Worm (Caenorhabditis elegans) whole organism, L1 larva: Measurements from ENCODE around the gene C08E3.15.

Source experiments
- C04F5.9 ChIP-seq: sonication (generic microtip); optimal IDR thresholded peaks from 2 replicates; lab custom pipeline; 2016; ENCODE audit warnings: missing genetic modification characterization, missing compliant biosample characterization
- Y116A8C.19 ChIP-seq: sonication (generic microtip); optimal IDR thresholded peaks from 2 replicates; lab custom pipeline; 2016; ENCODE audit warnings: missing compliant biosample characterization, missing genetic modification characterization, borderline replicate concordance
- aha-1 ChIP-seq: fragments of 150-350 bp; optimal IDR thresholded peaks from 2 replicates; lab custom pipeline; 2014; ENCODE audit warnings: missing biosample characterization, missing genetic modification characterization
- aly-2 ChIP-seq: fragments of 150-350 bp; optimal IDR thresholded peaks from 2 replicates; lab custom pipeline; 2014; ENCODE audit warnings: missing biosample characterization, missing genetic modification characterization
- ama-1 ChIP-seq: fragments of 150-350 bp; optimal IDR thresholded peaks from 2 replicates; lab custom pipeline; 2014
- ceh-63 ChIP-seq: fragments of 200-800 bp; sonication (Bioruptor generic); optimal IDR thresholded peaks from 2 replicates; lab custom pipeline; 2018; ENCODE audit warnings: mild to moderate bottlenecking, missing genetic modification characterization, missing compliant biosample characterization
- ceh-88 ChIP-seq: fragments of 200-800 bp; sonication (Bioruptor generic); IDR thresholded peaks from 2 replicates; pipeline ENCODE4 v1.3.6; 2022; ENCODE audit warnings: missing genetic modification characterization, missing compliant biosample characterization
- ces-1 ChIP-seq: fragments of 150-350 bp; optimal IDR thresholded peaks from 2 replicates; lab custom pipeline; 2014; ENCODE audit warnings: missing biosample characterization, missing genetic modification reagents, missing genetic modification characterization
- efl-1 ChIP-seq, 4 experiments: fragments of 150-350 bp; optimal IDR thresholded peaks in 3 of 4; peaks in 1 of 4; 1 replicate in 1 of 4; 2 replicates in 3 of 4; lab custom pipeline; 2014; ENCODE audit warnings: missing biosample characterization in 2 of 4, missing genetic modification characterization in 2 of 4, missing genetic modification reagents in 2 of 4
- egl-27 ChIP-seq, 2 experiments: fragments of 150-350 bp in 1 of 2; sonication (generic microtip); optimal IDR thresholded peaks; 3 replicates each; lab custom pipeline; 2017 to 2018; ENCODE audit warnings: missing biosample characterization in 2 of 2, missing genetic modification characterization in 2 of 2, missing genetic modification reagents in 2 of 2
- elt-2 ChIP-seq: sonication (generic microtip); optimal IDR thresholded peaks from 2 replicates; lab custom pipeline; 2016; ENCODE audit warnings: missing genetic modification characterization, mild to moderate bottlenecking, inconsistent platforms, missing compliant biosample characterization, missing genetic modification reagents
- ets-5 ChIP-seq: fragments of 200-800 bp; sonication (Bioruptor generic); IDR thresholded peaks from 2 replicates; pipeline ENCODE4 v1.3.6; 2022; ENCODE audit warnings: missing genetic modification characterization, missing compliant biosample characterization
- fos-1 ChIP-seq: fragments of 150-350 bp; optimal IDR thresholded peaks from 2 replicates; lab custom pipeline; 2014; ENCODE audit warnings: missing biosample characterization, missing genetic modification characterization
- hpl-2 ChIP-seq: fragments of 150-350 bp; optimal IDR thresholded peaks from 2 replicates; lab custom pipeline; 2014; ENCODE audit warnings: missing biosample characterization, missing genetic modification reagents, missing genetic modification characterization
- irx-1 ChIP-seq: sonication (generic microtip); optimal IDR thresholded peaks from 2 replicates; lab custom pipeline; 2016; ENCODE audit warnings: missing genetic modification characterization, missing compliant biosample characterization
- lin-15B ChIP-seq: fragments of 150-350 bp; sonication (generic microtip); optimal IDR thresholded peaks from 3 replicates; lab custom pipeline; 2014; ENCODE audit warnings: missing biosample characterization, missing genetic modification characterization
- lsy-2 ChIP-seq, 2 experiments: fragments of 150-350 bp; optimal IDR thresholded peaks; 2 replicates each; lab custom pipeline; 2014; ENCODE audit warnings: missing biosample characterization in 2 of 2, missing genetic modification characterization in 2 of 2
- nhr-19 ChIP-seq: fragments of 200-800 bp; sonication (Bioruptor generic); conservative IDR thresholded peaks from 2 replicates; pipeline ENCODE4 v1.3.6; 2022; ENCODE audit warnings: missing genetic modification characterization, missing compliant biosample characterization
- nhr-20 ChIP-seq: sonication (generic microtip); optimal IDR thresholded peaks from 2 replicates; lab custom pipeline; 2016; ENCODE audit warnings: mild to moderate bottlenecking, missing genetic modification characterization, missing compliant biosample characterization
- nhr-237 ChIP-seq: fragments of 150-350 bp; optimal IDR thresholded peaks from 2 replicates; lab custom pipeline; 2014; ENCODE audit warnings: missing biosample characterization, missing genetic modification characterization
- nhr-71 ChIP-seq: sonication (generic microtip); optimal IDR thresholded peaks from 2 replicates; lab custom pipeline; 2016; ENCODE audit warnings: mild to moderate bottlenecking, missing genetic modification characterization, moderate library complexity, missing compliant biosample characterization
- nhr-85 ChIP-seq: sonication (generic microtip); peaks from one replicate; lab custom pipeline; 2016; ENCODE audit warnings: missing genetic modification characterization, inconsistent platforms, missing compliant biosample characterization
- nhr-90 ChIP-seq: sonication (generic microtip); optimal IDR thresholded peaks from 2 replicates; lab custom pipeline; 2016; ENCODE audit warnings: mild to moderate bottlenecking, missing genetic modification characterization, missing compliant biosample characterization; ENCODE audit not compliant: poor library complexity
- pax-3 ChIP-seq: fragments of 200-800 bp; sonication (Bioruptor generic); optimal IDR thresholded peaks from 2 replicates; lab custom pipeline; 2018; ENCODE audit warnings: mild to moderate bottlenecking, missing genetic modification characterization, moderate library complexity, missing compliant biosample characterization
- snpc-4 ChIP-seq: fragments of 150-350 bp; optimal IDR thresholded peaks from 2 replicates; lab custom pipeline; 2014; ENCODE audit warnings: missing biosample characterization, missing genetic modification characterization
- snu-23 ChIP-seq: sonication (generic microtip); optimal IDR thresholded peaks from 2 replicates; lab custom pipeline; 2016; ENCODE audit warnings: missing genetic modification characterization, missing compliant biosample characterization
- tlp-1 ChIP-seq: fragments of 150-350 bp; optimal IDR thresholded peaks from 2 replicates; lab custom pipeline; 2014; ENCODE audit warnings: missing biosample characterization, missing genetic modification characterization
- unc-130 ChIP-seq: fragments of 150-350 bp; optimal IDR thresholded peaks from 2 replicates; lab custom pipeline; 2017; ENCODE audit warnings: missing biosample characterization, missing genetic modification characterization, inconsistent platforms
- unc-30 ChIP-seq: sonication (generic microtip); optimal IDR thresholded peaks from 2 replicates; lab custom pipeline; 2017; ENCODE audit warnings: missing biosample characterization, missing genetic modification characterization
- unc-86 ChIP-seq: sonication (generic microtip); optimal IDR thresholded peaks from 2 replicates; lab custom pipeline; 2016; ENCODE audit warnings: missing genetic modification characterization, missing compliant biosample characterization
- ztf-11 ChIP-seq, 2 experiments: sonication (generic microtip); optimal IDR thresholded peaks; 2 replicates each; lab custom pipeline; 2016 to 2017; ENCODE audit warnings: missing genetic modification characterization in 2 of 2, missing biosample characterization in 1 of 2, missing compliant biosample characterization in 1 of 2

The C08E3.15 gene

DNA sequence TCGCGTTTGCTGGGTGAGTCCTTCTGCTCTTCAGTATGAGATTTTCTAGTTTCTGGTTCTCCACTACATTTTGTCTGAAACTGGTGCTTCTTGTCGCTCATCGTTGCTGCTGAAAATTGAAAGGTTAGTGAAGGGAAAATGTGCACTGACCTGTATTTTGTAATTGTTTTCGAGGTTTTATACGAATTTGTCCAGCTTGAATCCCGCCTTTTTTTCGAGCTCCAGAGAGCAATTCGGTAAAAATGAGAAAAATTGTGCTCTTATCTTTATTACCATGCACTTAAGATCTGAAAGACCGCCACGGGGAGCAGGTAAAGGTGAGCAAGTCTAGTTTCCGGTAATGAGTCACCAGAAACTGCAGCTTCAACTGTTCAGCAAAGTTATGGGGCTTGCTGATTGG is at the start of gene C08E3.15:
C08E3.15 (minus strand) TSS at position 101 of the 400 bp plus-strand sequence.
- TF ChIP-seq lsy-2 (tag; optimal IDR thresholded peaks at IDR 0.05; lab: Kevin White, UChicago), result peak in 1 of 2 experiments; percentile 6

DNA sequence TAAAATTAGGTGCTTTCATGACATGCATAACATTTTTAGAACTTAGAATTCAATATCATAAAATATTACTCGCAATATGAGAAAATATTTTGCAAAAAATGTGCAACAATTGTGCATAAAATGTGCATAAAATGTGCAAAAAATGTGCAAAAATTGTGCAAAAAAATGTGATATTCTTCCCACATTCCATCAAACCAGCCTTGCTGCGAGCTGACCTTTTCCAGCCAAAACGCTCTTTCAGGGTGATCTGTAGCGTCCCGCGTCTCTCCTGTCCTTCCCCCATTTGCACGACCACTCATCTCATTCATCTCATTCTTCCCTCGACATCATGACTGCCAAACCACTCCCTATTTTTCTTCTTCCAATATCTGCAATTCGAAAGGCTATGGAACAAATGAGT is 48.4 kb upstream of the C08E3.15 start, which contains the start of gene fbxb-17:
fbxb-17 (plus strand) TSS at position 301 of the 400 bp plus-strand sequence.
- TF ChIP-seq tlp-1 (tag; lab: Kevin White, UChicago) (no peak), pax-3 (tag; lab: Kevin White, UChicago) (no peak), unc-86 (tag; lab: Kevin White, UChicago) (no peak), aly-2 (tag; lab: Kevin White, UChicago) (no peak)

DNA sequence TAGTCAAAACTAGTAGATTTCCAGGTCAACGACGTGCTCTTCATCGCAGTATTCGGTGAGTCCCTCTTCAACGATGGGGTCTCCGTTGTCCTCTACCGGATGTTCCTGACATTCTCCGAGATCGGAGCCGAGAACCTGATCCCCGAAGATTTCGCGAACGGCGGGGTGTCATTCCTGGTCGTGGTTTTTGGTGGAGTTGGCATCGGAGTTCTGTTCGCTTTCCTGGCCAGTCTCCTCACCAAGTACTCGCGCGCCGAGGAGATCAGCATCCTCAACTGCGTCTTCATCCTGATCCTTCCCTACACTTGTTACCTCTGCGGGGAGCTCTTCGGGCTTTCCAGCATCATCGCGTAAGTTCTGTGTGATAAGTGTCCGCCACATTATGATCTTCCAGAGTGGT is 45.0 kb upstream of the C08E3.15 start:
- no peak for TF ChIP-seq unc-30 (tag; lab: Kevin White, UChicago)
- no peak for TF ChIP-seq nhr-20 (tag; lab: Kevin White, UChicago)
- TF ChIP-seq hpl-2 (GFP tag; lab: Kevin White, UChicago), result no peak
- TF ChIP-seq snpc-4 (tag; lab: Kevin White, UChicago), result no peak
- TF ChIP-seq ceh-63 (GFP tag; lab: Kevin White, UChicago), result no peak
- TF ChIP-seq nhr-90 (tag; lab: Kevin White, UChicago), result no peak

DNA sequence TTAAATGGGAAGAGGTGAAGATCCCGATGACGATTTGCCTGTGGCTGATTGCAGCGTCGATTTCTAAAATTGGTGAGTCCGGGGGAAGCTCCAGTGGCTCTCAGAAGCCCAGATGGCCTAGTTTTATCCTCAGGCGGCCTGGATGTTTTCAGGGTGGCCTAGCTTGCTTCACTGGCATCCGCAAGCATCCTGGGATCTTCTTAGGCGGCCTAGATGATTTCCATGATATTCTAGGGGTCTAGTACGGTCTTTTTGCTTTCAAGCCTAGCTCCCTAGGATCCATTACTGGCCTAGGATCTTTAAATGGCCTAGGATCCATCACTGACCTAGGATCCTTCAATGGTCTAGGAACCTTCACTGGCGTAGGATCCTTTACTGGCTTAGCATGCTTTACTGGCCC is 43.3 kb upstream of the C08E3.15 start:
- TF ChIP-seq efl-1 (optimal IDR thresholded peaks at IDR 0.05; lab: Kevin White, UChicago), result no peak
- peak in 1 of 2 experiments; percentile 23 for TF ChIP-seq efl-1 (GFP tag; optimal IDR thresholded peaks at IDR 0.05 in 1 of 2; lab: Kevin White, UChicago)
- TF ChIP-seq unc-130 (tag; lab: Kevin White, UChicago), result no peak

DNA sequence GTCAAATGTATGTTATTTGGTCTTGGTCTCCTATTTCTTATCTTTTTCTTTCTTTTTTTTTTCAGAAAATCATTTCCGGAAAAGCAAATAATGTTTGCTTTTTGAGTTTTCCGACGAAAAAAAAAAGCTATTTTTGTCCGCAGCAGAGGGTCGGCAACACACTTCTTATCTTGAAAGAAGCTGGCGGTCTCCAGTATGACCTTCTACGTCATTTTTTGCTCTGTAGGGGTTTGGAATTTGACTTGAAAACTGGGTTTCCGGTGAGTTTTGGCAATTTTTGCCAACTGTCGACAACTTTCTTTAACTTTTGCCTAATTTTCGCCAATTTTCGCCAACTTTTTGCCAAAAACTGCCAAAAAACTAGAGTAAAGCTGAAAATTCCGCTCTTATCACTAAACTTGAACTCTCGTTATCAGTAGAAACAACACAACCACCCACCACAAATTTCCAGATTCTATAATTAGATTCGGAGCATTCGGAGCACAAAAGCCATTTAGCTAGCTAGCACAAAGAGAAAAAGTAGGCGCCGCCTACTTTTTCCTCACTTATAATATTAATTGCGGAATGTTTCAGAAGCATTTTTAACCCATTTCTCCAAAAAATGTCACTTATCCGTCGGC is 42.7 kb upstream of the C08E3.15 start, which contains the start of gene nhx-6:
nhx-6 (plus strand) TSS at position 570 of the 620 bp plus-strand sequence.
- TF ChIP-seq elt-2 (tag; lab: Kevin White, UChicago), result peak; percentile 77
- no peak for TF ChIP-seq fos-1

DNA sequence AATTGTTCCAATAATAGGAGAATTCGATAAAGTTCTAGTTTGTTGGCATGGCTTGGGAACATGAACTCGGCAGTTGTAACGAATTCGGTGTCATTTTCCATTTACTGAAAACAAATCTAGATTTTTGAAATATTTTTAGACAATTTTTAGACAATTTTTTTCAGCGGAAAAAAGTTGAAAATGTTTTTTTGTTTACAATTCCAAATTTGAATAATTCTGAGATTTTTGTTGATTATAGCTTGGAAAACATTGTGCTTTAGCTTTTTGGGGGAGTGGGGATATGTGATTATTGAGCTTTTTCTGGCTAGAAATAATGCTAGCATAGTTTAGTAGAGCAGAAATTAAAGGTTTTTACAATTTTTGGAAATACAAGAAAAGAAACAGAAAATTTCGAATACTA is 41.2 kb upstream of the C08E3.15 start, which contains the start of gene srw-97:
srw-97 (minus strand) TSS at position 101 of the 400 bp plus-strand sequence.
- TF ChIP-seq ama-1 (no peak), nhr-85 (tag; lab: Kevin White, UChicago) (no peak), ces-1 (no peak), ets-5 (no peak), irx-1 (tag; lab: Kevin White, UChicago) (no peak), Y116A8C.19 (tag; lab: Kevin White, UChicago) (no peak), ceh-88 (GFP tag; lab: Robert Waterston, UW) (no peak), elt-2 (tag; lab: Kevin White, UChicago) (no peak)

DNA sequence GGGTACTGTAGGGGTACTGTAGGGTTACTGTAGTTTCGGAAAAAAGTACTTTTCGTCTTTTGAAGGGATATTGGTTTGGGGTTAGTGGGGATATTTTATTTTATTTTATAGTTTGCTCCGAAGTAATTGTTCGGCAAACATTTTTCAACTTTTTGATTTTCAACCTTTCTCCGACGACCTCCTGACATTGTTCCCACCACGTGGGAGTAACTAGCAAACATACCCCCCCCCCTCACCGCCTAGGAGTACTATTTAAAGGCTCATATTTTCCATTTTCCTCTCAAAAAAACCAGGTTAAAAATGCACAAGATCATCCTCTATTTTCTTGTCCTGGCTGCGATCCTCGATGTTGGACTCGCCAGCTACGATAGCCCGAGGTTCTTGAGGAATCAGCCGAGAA is 38.3 kb upstream of the C08E3.15 start, which contains the start of gene srlf-29:
srlf-29 (plus strand) TSS at position 301 of the 400 bp plus-strand sequence.
- TF ChIP-seq nhr-19 (GFP tag; lab: Robert Waterston, UW), result no peak
- no peak for TF ChIP-seq nhr-71
- TF ChIP-seq ces-1, result no peak
- TF ChIP-seq egl-27 (tag; optimal IDR thresholded peaks at IDR 0.05; lab: Kevin White, UChicago), result no peak
- TF ChIP-seq aha-1 (tag; lab: Kevin White, UChicago), result no peak
- no peak for TF ChIP-seq pax-3 (tag; lab: Kevin White, UChicago)
- no peak for TF ChIP-seq aly-2 (tag; lab: Kevin White, UChicago)
- TF ChIP-seq nhr-237 (tag; lab: Kevin White, UChicago), result no peak
- TF ChIP-seq ztf-11 (tag; optimal IDR thresholded peaks at IDR 0.05; lab: Kevin White, UChicago), result no peak
- no peak for TF ChIP-seq C04F5.9 (tag; lab: Kevin White, UChicago)
- no peak for TF ChIP-seq unc-86 (tag; lab: Kevin White, UChicago)
- no peak for TF ChIP-seq snu-23 (GFP tag; lab: Kevin White, UChicago)
- no peak for TF ChIP-seq lin-15B (tag; lab: Kevin White, UChicago)
- TF ChIP-seq nhr-20 (tag; lab: Kevin White, UChicago), result no peak
- no peak for TF ChIP-seq efl-1 (optimal IDR thresholded peaks at IDR 0.05; lab: Kevin White, UChicago)
- TF ChIP-seq efl-1 (GFP tag; optimal IDR thresholded peaks at IDR 0.05 in 1 of 2; lab: Kevin White, UChicago), result no peak
